Worm (Caenorhabditis elegans): Measurements from ENCODE around the gene mrpl-21.

DNA sequence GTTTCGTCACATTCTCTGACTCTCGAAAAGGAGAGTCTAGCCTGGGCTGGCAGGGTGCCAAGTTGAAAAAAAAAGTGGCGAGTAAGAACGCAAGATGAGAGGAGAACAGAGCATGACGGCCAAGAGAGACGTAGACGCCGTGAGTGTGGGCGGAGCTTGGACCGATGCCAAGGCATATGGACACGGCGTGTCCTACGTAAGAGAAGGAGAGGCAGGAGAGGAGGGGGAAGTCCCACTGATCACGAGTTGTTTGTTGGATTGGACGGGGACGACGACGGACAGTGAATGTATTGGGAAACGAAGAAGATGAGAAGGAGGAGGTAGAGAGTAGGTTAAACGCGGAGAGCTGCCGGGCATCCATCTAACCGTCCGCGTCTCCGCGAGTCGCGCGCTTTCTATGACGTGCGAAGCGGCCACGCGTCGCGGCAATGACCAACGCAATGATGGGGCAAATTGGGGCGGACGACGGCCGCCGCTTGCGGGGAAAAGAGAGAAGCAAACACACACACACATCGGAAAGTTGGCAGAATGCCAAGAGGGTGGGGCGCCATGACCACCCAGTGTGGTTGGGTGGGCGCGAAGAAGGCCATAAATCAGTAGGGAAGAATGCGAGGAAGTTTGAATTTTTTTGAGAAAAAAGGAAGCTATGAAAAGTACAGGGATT, 38.7 kb upstream of the mrpl-21 start:
- TF ChIP-seq nhr-76 (tag; optimal IDR thresholded peaks at IDR 0.05) (peak; percentile 58), lin-15B (tag; optimal IDR thresholded peaks at IDR 0.05) (peak; percentile 25), nhr-77 (tag; optimal IDR thresholded peaks at IDR 0.05) (peak; percentile 90), daf-16 (GFP tag; optimal IDR thresholded peaks at IDR 0.05) (peak; percentile 94 to 97), daf-16 (tag; optimal IDR thresholded peaks at IDR 0.05) (peak; percentile 72), aly-2 (tag; optimal IDR thresholded peaks at IDR 0.05) (no peak), nhr-11 (tag; optimal IDR thresholded peaks at IDR 0.05) (peak; percentile 98), php-3 (GFP tag; IDR thresholded peaks at IDR 0.05) (peak; percentile 77), lin-39 (tag; optimal IDR thresholded peaks at IDR 0.05) (peak; percentile 74), Y5F2A.4 (GFP tag; optimal IDR thresholded peaks at IDR 0.05) (peak; percentile 72), fkh-10 (GFP tag; optimal IDR thresholded peaks at IDR 0.05) (peak; percentile 86), pqm-1 (tag; optimal IDR thresholded peaks at IDR 0.05) (no peak), daf-8 (GFP tag; IDR thresholded peaks at IDR 0.05) (no peak)

All from whole organism, L4 larva.